Worm (Caenorhabditis elegans) whole organism, young adult: Measurements from ENCODE around the gene sri-4.

ENCODE experiments used
- B0019.2 ChIP-seq: fragments of 200-800 bp; sonication (Bioruptor generic); conservative IDR thresholded peaks from 2 replicates; pipeline ENCODE4 v1.3.6; 2022; ENCODE audit warnings: missing genetic modification reagents, missing genetic modification characterization, missing compliant biosample characterization
- B0336.3 ChIP-seq: fragments of 200-800 bp; sonication (Bioruptor generic); IDR thresholded peaks from 2 replicates; pipeline ENCODE4 v1.3.6; 2022; ENCODE audit warnings: missing genetic modification characterization, missing compliant biosample characterization
- F52B5.7 ChIP-seq: sonication (generic microtip); optimal IDR thresholded peaks from 2 replicates; lab custom pipeline; 2016; ENCODE audit warnings: mild to moderate bottlenecking, missing genetic modification characterization, missing compliant biosample characterization
- T26A5.8 ChIP-seq: sonication (generic microtip); optimal IDR thresholded peaks from 2 replicates; lab custom pipeline; 2016; ENCODE audit warnings: missing genetic modification characterization, missing compliant biosample characterization
- Y53G8AR.9 ChIP-seq: fragments of 200-800 bp; sonication (Bioruptor generic); conservative IDR thresholded peaks from 2 replicates; pipeline ENCODE4 v1.3.6; 2022; ENCODE audit warnings: missing genetic modification reagents, missing genetic modification characterization, missing compliant biosample characterization
- Y95B8A.8 ChIP-seq: fragments of 200-800 bp; sonication (Bioruptor generic); IDR thresholded peaks from 2 replicates; pipeline ENCODE4 v1.3.6; 2022; ENCODE audit warnings: missing genetic modification reagents, missing genetic modification characterization, missing compliant biosample characterization
- aptf-2 ChIP-seq: fragments of 200-800 bp; sonication (Bioruptor generic); conservative IDR thresholded peaks from 2 replicates; pipeline ENCODE4 v1.3.6; 2022; ENCODE audit warnings: missing genetic modification reagents, missing genetic modification characterization, missing compliant biosample characterization
- aptf-3 ChIP-seq: fragments of 200-800 bp; sonication (Bioruptor generic); IDR thresholded peaks from 2 replicates; pipeline ENCODE4 v1.3.6; 2022; ENCODE audit warnings: missing genetic modification characterization, missing compliant biosample characterization
- bed-2 ChIP-seq: fragments of 200-800 bp; sonication (Bioruptor generic); IDR thresholded peaks from 2 replicates; pipeline ENCODE4 v1.3.6; 2022; ENCODE audit warnings: missing genetic modification reagents, missing genetic modification characterization, missing compliant biosample characterization
- cebp-2 ChIP-seq: fragments of 200-800 bp; sonication (Bioruptor generic); IDR thresholded peaks from 2 replicates; pipeline ENCODE4 v1.3.6; 2022; ENCODE audit warnings: missing genetic modification characterization, missing compliant biosample characterization
- ceh-40 ChIP-seq: fragments of 200-800 bp; sonication (Bioruptor generic); IDR thresholded peaks from 2 replicates; pipeline ENCODE4 v1.3.6; 2022; ENCODE audit warnings: missing genetic modification characterization, missing compliant biosample characterization
- ceh-91 ChIP-seq: fragments of 200-800 bp; sonication (Bioruptor generic); IDR thresholded peaks from 2 replicates; pipeline ENCODE4 v1.3.6; 2022; ENCODE audit warnings: missing genetic modification reagents, missing genetic modification characterization, missing compliant biosample characterization
- dpl-1 ChIP-seq: fragments of 150-350 bp; optimal IDR thresholded peaks from 2 replicates; lab custom pipeline; 2014; ENCODE audit warnings: missing biosample characterization, missing genetic modification reagents, missing genetic modification characterization
- egrh-3 ChIP-seq: fragments of 200-800 bp; sonication (Bioruptor generic); IDR thresholded peaks from 2 replicates; pipeline ENCODE4 v1.3.6; 2022; ENCODE audit warnings: missing genetic modification reagents, missing genetic modification characterization, missing compliant biosample characterization
- him-1 ChIP-seq: sonication (generic microtip); optimal IDR thresholded peaks from 2 replicates; lab custom pipeline; 2016; ENCODE audit warnings: missing genotype, missing genetic modification reagents, missing genetic modification characterization, missing compliant biosample characterization
- hlh-12 ChIP-seq: sonication (generic microtip); optimal IDR thresholded peaks from 2 replicates; lab custom pipeline; 2016; ENCODE audit warnings: missing genetic modification characterization, missing compliant biosample characterization
- hlh-26 ChIP-seq: fragments of 200-800 bp; sonication (Bioruptor generic); conservative IDR thresholded peaks from 2 replicates; pipeline ENCODE4 v1.3.6; 2022; ENCODE audit warnings: missing genetic modification reagents, missing genetic modification characterization, missing compliant biosample characterization
- hmg-1.2 ChIP-seq: fragments of 200-800 bp; sonication (Bioruptor generic); IDR thresholded peaks from 2 replicates; pipeline ENCODE4 v1.3.6; 2022; ENCODE audit warnings: missing genetic modification reagents, missing genetic modification characterization, missing compliant biosample characterization
- hmg-20 ChIP-seq: fragments of 200-800 bp; sonication (Bioruptor generic); IDR thresholded peaks from 2 replicates; pipeline ENCODE4 v1.3.6; 2022; ENCODE audit warnings: missing genetic modification reagents, missing genetic modification characterization, missing compliant biosample characterization
- lag-1 ChIP-seq: fragments of 200-800 bp; sonication (Bioruptor generic); IDR thresholded peaks from 2 replicates; pipeline ENCODE4 v1.3.6; 2022; ENCODE audit warnings: missing genetic modification reagents, missing genetic modification characterization, missing compliant biosample characterization
- lin-35 ChIP-seq, 3 experiments: fragments of 150-350 bp in 2 of 3; sonication (generic microtip) in 1 of 3; optimal IDR thresholded peaks; 2 replicates each; lab custom pipeline; 2014 to 2018; ENCODE audit warnings: missing biosample characterization in 3 of 3, missing genetic modification characterization in 3 of 3, missing genetic modification reagents in 3 of 3
- lir-1 ChIP-seq: fragments of 200-800 bp; sonication (Bioruptor generic); conservative IDR thresholded peaks from 2 replicates; pipeline ENCODE4 v1.3.6; 2022; ENCODE audit warnings: missing genetic modification reagents, missing genetic modification characterization, missing compliant biosample characterization
- lsl-1 ChIP-seq: fragments of 200-800 bp; sonication (Bioruptor generic); optimal IDR thresholded peaks from 2 replicates; lab custom pipeline; 2018; ENCODE audit warnings: mild to moderate bottlenecking, missing genetic modification characterization, moderate library complexity, missing compliant biosample characterization
- nhr-179 ChIP-seq: sonication (generic microtip); optimal IDR thresholded peaks from 2 replicates; lab custom pipeline; 2016; ENCODE audit warnings: mild to moderate bottlenecking, missing genetic modification characterization, missing compliant biosample characterization
- nhr-90 ChIP-seq: sonication (generic microtip); optimal IDR thresholded peaks from 2 replicates; lab custom pipeline; 2016; ENCODE audit warnings: missing genotype, mild to moderate bottlenecking, missing genetic modification characterization, missing compliant biosample characterization
- pha-4 ChIP-seq: fragments of 150-350 bp; sonication (generic microtip); optimal IDR thresholded peaks from 2 replicates; lab custom pipeline; 2014; ENCODE audit warnings: missing biosample characterization, missing genetic modification reagents, missing genetic modification characterization
- sdz-38 ChIP-seq: sonication (generic microtip); optimal IDR thresholded peaks from 2 replicates; lab custom pipeline; 2016; ENCODE audit warnings: missing genotype, missing genetic modification characterization, missing compliant biosample characterization
- snpc-1.3 ChIP-seq: sonication (generic microtip); optimal IDR thresholded peaks from 2 replicates; lab custom pipeline; 2017; ENCODE audit warnings: missing genetic modification characterization, mild to moderate bottlenecking, missing compliant biosample characterization, antibody characterized with exemption, moderate library complexity, missing genotype, missing genetic modification reagents; ENCODE audit not compliant: insufficient read depth
- snpc-3.4 ChIP-seq: sonication (generic microtip); optimal IDR thresholded peaks from 2 replicates; lab custom pipeline; 2017; ENCODE audit warnings: missing genetic modification characterization, mild to moderate bottlenecking, missing compliant biosample characterization, antibody characterized with exemption, moderate library complexity, missing genotype, missing genetic modification reagents
- tlf-1 ChIP-seq: fragments of 200-800 bp; sonication (Bioruptor generic); optimal IDR thresholded peaks from 2 replicates; lab custom pipeline; 2018; ENCODE audit warnings: mild to moderate bottlenecking, missing genetic modification characterization, missing compliant biosample characterization
- unc-130 ChIP-seq: sonication (generic microtip); optimal IDR thresholded peaks from 2 replicates; lab custom pipeline; 2016; ENCODE audit warnings: missing genetic modification reagents, missing genetic modification characterization, missing compliant biosample characterization
- ztf-18 ChIP-seq: sonication (generic microtip); optimal IDR thresholded peaks from 2 replicates; lab custom pipeline; 2016; ENCODE audit warnings: missing genotype, mild to moderate bottlenecking, missing genetic modification characterization, missing compliant biosample characterization
- ztf-3 ChIP-seq: fragments of 200-800 bp; sonication (Bioruptor generic); optimal IDR thresholded peaks from 2 replicates; lab custom pipeline; 2018; ENCODE audit warnings: mild to moderate bottlenecking, missing genetic modification characterization, missing compliant biosample characterization

sri-4 gene

ce11 chrV:706918-707317 lies 41.2 kb upstream of the sri-4 start, which contains the start of gene srbc-38:
Gene srbc-38 (plus strand): TSS chrV:707218.
- no peak for TF ChIP-seq ceh-91 (GFP tag; lab: Robert Waterston, UW)
- TF ChIP-seq hmg-20, result no peak
- TF ChIP-seq egrh-3 (GFP tag; lab: Robert Waterston, UW), result no peak
- no peak for TF ChIP-seq hlh-12 (tag; lab: Kevin White, UChicago)
- TF ChIP-seq snpc-1.3 (tag; lab: Kevin White, UChicago), result no peak
- TF ChIP-seq lsl-1 (GFP tag; lab: Kevin White, UChicago), result no peak
- no peak for TF ChIP-seq aptf-3 (GFP tag; lab: Robert Waterston, UW)
- no peak for TF ChIP-seq nhr-90 (tag; lab: Kevin White, UChicago)
- no peak for TF ChIP-seq sdz-38 (tag; lab: Kevin White, UChicago)
- no peak for TF ChIP-seq lin-35 (GFP tag; optimal IDR thresholded peaks at IDR 0.05; lab: Kevin White, UChicago)
- no peak for TF ChIP-seq F52B5.7 (tag; lab: Kevin White, UChicago)
- no peak for TF ChIP-seq Y95B8A.8 (GFP tag; lab: Robert Waterston, UW)
- TF ChIP-seq lag-1, result no peak

ce11 chrV:708808-709207 lies 39.3 kb upstream of the sri-4 start, which contains the start of gene srbc-39:
Gene srbc-39 (plus strand): TSS chrV:709108.
- TF ChIP-seq nhr-90 (tag; lab: Kevin White, UChicago) (no peak), him-1 (no peak), ceh-91 (GFP tag; lab: Robert Waterston, UW) (no peak), B0336.3 (GFP tag; lab: Robert Waterston, UW) (no peak), lir-1 (GFP tag; lab: Robert Waterston, UW) (no peak), ztf-18 (tag; lab: Kevin White, UChicago) (no peak), unc-130 (GFP tag; lab: Kevin White, UChicago) (no peak), T26A5.8 (tag; lab: Kevin White, UChicago) (no peak), ztf-3 (GFP tag; lab: Kevin White, UChicago) (no peak), pha-4 (tag; lab: Kevin White, UChicago) (no peak), Y95B8A.8 (GFP tag; lab: Robert Waterston, UW) (no peak)

- no peak for TF ChIP-seq hlh-26 (GFP tag; lab: Robert Waterston, UW)
Observed at ce11 chrV:712882-713281, 35.3 kb upstream of the sri-4 start, which contains the start of gene cyp-33C11. Gene cyp-33C11 (minus strand): TSS chrV:712982.

- TF ChIP-seq cebp-2 (GFP tag; lab: Robert Waterston, UW), result no peak
- TF ChIP-seq tlf-1 (GFP tag; lab: Kevin White, UChicago), result no peak
- no peak for TF ChIP-seq aptf-2 (GFP tag; lab: Robert Waterston, UW)
- no peak for TF ChIP-seq B0019.2 (GFP tag; lab: Robert Waterston, UW)
- TF ChIP-seq ceh-91 (GFP tag; lab: Robert Waterston, UW), result no peak
- no peak for TF ChIP-seq nhr-179
- no peak for TF ChIP-seq unc-130 (GFP tag; lab: Kevin White, UChicago)
- TF ChIP-seq snpc-3.4 (tag; lab: Kevin White, UChicago), result no peak
- TF ChIP-seq snpc-1.3 (tag; lab: Kevin White, UChicago), result no peak
- TF ChIP-seq hmg-1.2, result no peak
- TF ChIP-seq bed-2 (GFP tag; lab: Robert Waterston, UW), result no peak
- TF ChIP-seq Y53G8AR.9 (GFP tag; lab: Robert Waterston, UW), result no peak
- no peak for TF ChIP-seq ztf-3 (GFP tag; lab: Kevin White, UChicago)
- TF ChIP-seq lin-35 (GFP tag; optimal IDR thresholded peaks at IDR 0.05; lab: Kevin White, UChicago), result no peak
Observed at ce11 chrV:719731-720130, 28.4 kb upstream of the sri-4 start, which contains the start of gene srbc-40. Gene srbc-40 (minus strand): TSS chrV:719831.

- TF ChIP-seq dpl-1 (GFP tag; lab: Kevin White, UChicago), result no peak
- TF ChIP-seq ceh-40, result no peak
Observed at ce11 chrV:722889-723288, 25.3 kb upstream of the sri-4 start.
